Worm (Caenorhabditis elegans) whole organism, late embryonic: ENCODE measurements around the gene F18F11.4.

Source experiments
- C08G9.2 ChIP-seq: sonication (generic microtip); optimal IDR thresholded peaks from 2 replicates; lab custom pipeline; 2016; ENCODE audit warnings: mild to moderate bottlenecking, missing genetic modification characterization, moderate library complexity, missing compliant biosample characterization
- F13H6.1 ChIP-seq: sonication (generic microtip); optimal IDR thresholded peaks from 2 replicates; lab custom pipeline; 2016; ENCODE audit warnings: missing genetic modification characterization, missing compliant biosample characterization
- K02D7.2 ChIP-seq: sonication (generic microtip); optimal IDR thresholded peaks from 2 replicates; lab custom pipeline; 2017; ENCODE audit warnings: mild to moderate bottlenecking, missing genetic modification characterization, missing compliant biosample characterization
- K09A11.1 ChIP-seq: sonication (generic microtip); optimal IDR thresholded peaks from 2 replicates; lab custom pipeline; 2017; ENCODE audit warnings: antibody characterized with exemption, mild to moderate bottlenecking, missing genetic modification characterization, missing compliant biosample characterization; ENCODE audit not compliant: insufficient read depth
- ahr-1 ChIP-seq: sonication (generic microtip); optimal IDR thresholded peaks from 2 replicates; lab custom pipeline; 2016; ENCODE audit warnings: missing genetic modification characterization, missing compliant biosample characterization
- ama-1 ChIP-seq: fragments of 150-350 bp; optimal IDR thresholded peaks from 2 replicates; lab custom pipeline; 2014
- ceh-18 ChIP-seq: sonication (generic microtip); optimal IDR thresholded peaks from 2 replicates; lab custom pipeline; 2016; ENCODE audit warnings: missing genetic modification characterization, missing compliant biosample characterization
- ceh-19 ChIP-seq: fragments of 200-800 bp; sonication (Bioruptor generic); optimal IDR thresholded peaks from 2 replicates; lab custom pipeline; 2018; ENCODE audit warnings: mild to moderate bottlenecking, missing genetic modification characterization, missing compliant biosample characterization
- ceh-24 ChIP-seq: sonication (generic microtip); optimal IDR thresholded peaks from 2 replicates; lab custom pipeline; 2016; ENCODE audit warnings: mild to moderate bottlenecking, missing genetic modification characterization, missing compliant biosample characterization
- ceh-34 ChIP-seq: sonication (generic microtip); optimal IDR thresholded peaks from 2 replicates; lab custom pipeline; 2016; ENCODE audit warnings: mild to moderate bottlenecking, missing genetic modification characterization, missing compliant biosample characterization
- ceh-45 ChIP-seq: fragments of 200-800 bp; sonication (Bioruptor generic); IDR thresholded peaks from 2 replicates; pipeline ENCODE4 v1.3.6; 2022; ENCODE audit warnings: missing genetic modification reagents, missing genetic modification characterization, missing compliant biosample characterization
- ceh-48 ChIP-seq: sonication (generic microtip); optimal IDR thresholded peaks from 2 replicates; lab custom pipeline; 2016; ENCODE audit warnings: missing genetic modification characterization, inconsistent platforms, missing compliant biosample characterization
- ceh-6 ChIP-seq: fragments of 200-800 bp; sonication (Bioruptor generic); optimal IDR thresholded peaks from 2 replicates; lab custom pipeline; 2018; ENCODE audit warnings: mild to moderate bottlenecking, missing genetic modification characterization, missing compliant biosample characterization
- dmd-4 ChIP-seq: sonication (generic microtip); optimal IDR thresholded peaks from 2 replicates; lab custom pipeline; 2016; ENCODE audit warnings: borderline replicate concordance, missing genetic modification characterization, missing compliant biosample characterization
- elt-2 ChIP-seq: sonication (generic microtip); optimal IDR thresholded peaks from 2 replicates; lab custom pipeline; 2016; ENCODE audit warnings: missing genetic modification reagents, missing genetic modification characterization, missing compliant biosample characterization
- ets-4 ChIP-seq: sonication (generic microtip); optimal IDR thresholded peaks from 2 replicates; lab custom pipeline; 2016; ENCODE audit warnings: missing genetic modification characterization, missing compliant biosample characterization
- eyg-1 ChIP-seq: sonication (generic microtip); optimal IDR thresholded peaks from 2 replicates; lab custom pipeline; 2016; ENCODE audit warnings: missing genotype, missing genetic modification characterization, missing compliant biosample characterization
- fax-1 ChIP-seq: sonication (generic microtip); optimal IDR thresholded peaks from 2 replicates; lab custom pipeline; 2016; ENCODE audit warnings: missing genotype, missing genetic modification characterization, missing compliant biosample characterization
- fkh-10 ChIP-seq: fragments of 150-350 bp; optimal IDR thresholded peaks from 2 replicates; lab custom pipeline; 2014; ENCODE audit warnings: missing biosample characterization, missing genetic modification reagents, missing genetic modification characterization
- fkh-6 ChIP-seq: sonication (generic microtip); optimal IDR thresholded peaks from 2 replicates; lab custom pipeline; 2016; ENCODE audit warnings: missing genetic modification characterization, missing compliant biosample characterization
- gmeb-2 ChIP-seq: sonication (generic microtip); optimal IDR thresholded peaks from 2 replicates; lab custom pipeline; 2016; ENCODE audit warnings: missing genetic modification characterization, inconsistent platforms, missing compliant biosample characterization
- hlh-13 ChIP-seq: fragments of 200-800 bp; sonication (Bioruptor generic); optimal IDR thresholded peaks from 2 replicates; lab custom pipeline; 2018; ENCODE audit warnings: mild to moderate bottlenecking, missing genetic modification characterization, missing compliant biosample characterization
- hlh-15 ChIP-seq: sonication (generic microtip); optimal IDR thresholded peaks from 2 replicates; lab custom pipeline; 2016; ENCODE audit warnings: missing genetic modification characterization, missing compliant biosample characterization
- hlh-30 ChIP-seq: sonication (generic microtip); optimal IDR thresholded peaks from 2 replicates; lab custom pipeline; 2017; ENCODE audit warnings: antibody characterized with exemption, missing genetic modification characterization, missing compliant biosample characterization; ENCODE audit not compliant: insufficient read depth
- hlh-6 ChIP-seq: sonication (generic microtip); optimal IDR thresholded peaks from 2 replicates; lab custom pipeline; 2016; ENCODE audit warnings: missing genotype, missing genetic modification characterization, missing compliant biosample characterization
- lim-6 ChIP-seq: sonication (generic microtip); optimal IDR thresholded peaks from 2 replicates; lab custom pipeline; 2016; ENCODE audit warnings: missing genetic modification characterization, missing compliant biosample characterization
- madf-2 ChIP-seq: sonication (generic microtip); optimal IDR thresholded peaks from 2 replicates; lab custom pipeline; 2017; ENCODE audit warnings: missing genetic modification characterization, missing compliant biosample characterization
- mec-3 ChIP-seq: sonication (generic microtip); optimal IDR thresholded peaks from 2 replicates; lab custom pipeline; 2016; ENCODE audit warnings: borderline replicate concordance, missing genetic modification characterization, missing compliant biosample characterization
- nfya-1 ChIP-seq: sonication (generic microtip); optimal IDR thresholded peaks from 2 replicates; lab custom pipeline; 2017; ENCODE audit warnings: missing genetic modification characterization, mild to moderate bottlenecking, missing compliant biosample characterization, antibody characterized with exemption, moderate library complexity
- npax-4 ChIP-seq: sonication (generic microtip); optimal IDR thresholded peaks from 2 replicates; lab custom pipeline; 2016; ENCODE audit warnings: missing genetic modification characterization, missing compliant biosample characterization
- pha-4 ChIP-seq: fragments of 150-350 bp; optimal IDR thresholded peaks from 2 replicates; lab custom pipeline; 2018; ENCODE audit warnings: missing biosample characterization, missing genetic modification reagents, missing genetic modification characterization
- pqm-1 ChIP-seq: sonication (generic microtip); optimal IDR thresholded peaks from 2 replicates; lab custom pipeline; 2016; ENCODE audit warnings: missing genetic modification characterization, missing compliant biosample characterization
- ref-2 ChIP-seq: sonication (generic microtip); optimal IDR thresholded peaks from 2 replicates; lab custom pipeline; 2016; ENCODE audit warnings: missing genetic modification characterization, missing compliant biosample characterization
- rnt-1 ChIP-seq: sonication (generic microtip); optimal IDR thresholded peaks from 2 replicates; lab custom pipeline; 2016; ENCODE audit warnings: missing genetic modification characterization, missing compliant biosample characterization
- sdc-2 ChIP-seq: sonication (generic microtip); optimal IDR thresholded peaks from 2 replicates; lab custom pipeline; 2016; ENCODE audit warnings: missing genotype, missing genetic modification characterization, missing compliant biosample characterization
- sox-2 ChIP-seq: fragments of 200-800 bp; sonication (Bioruptor generic); IDR thresholded peaks from 2 replicates; pipeline ENCODE4 v1.3.6; 2022; ENCODE audit warnings: missing genetic modification reagents, missing genetic modification characterization, missing compliant biosample characterization
- tbx-7 ChIP-seq: sonication (generic microtip); optimal IDR thresholded peaks from 2 replicates; lab custom pipeline; 2016; ENCODE audit warnings: missing genotype, missing genetic modification characterization, missing compliant biosample characterization
- unc-42 ChIP-seq: sonication (generic microtip); optimal IDR thresholded peaks from 2 replicates; lab custom pipeline; 2016; ENCODE audit warnings: missing genotype, missing genetic modification characterization, missing compliant biosample characterization
- unc-86 ChIP-seq: sonication (generic microtip); optimal IDR thresholded peaks from 2 replicates; lab custom pipeline; 2016; ENCODE audit warnings: missing genetic modification characterization, missing compliant biosample characterization

F18F11.4 gene

ce11 chrIV:330523-330922, at the start of gene F18F11.4:
TSS of gene F18F11.4 (plus strand) at chrIV:330823.
- no peak for TF ChIP-seq ref-2 (tag; lab: Kevin White, UChicago)
- no peak for TF ChIP-seq rnt-1 (tag; lab: Kevin White, UChicago)
- no peak for TF ChIP-seq ceh-24
- TF ChIP-seq ceh-48 (tag; lab: Kevin White, UChicago), result no peak
- TF ChIP-seq lim-6, result no peak
- TF ChIP-seq fkh-6 (tag; lab: Kevin White, UChicago), result no peak
- TF ChIP-seq ceh-45 (GFP tag; lab: Robert Waterston, UW), result no peak
- no peak for TF ChIP-seq gmeb-2 (tag; lab: Kevin White, UChicago)
- TF ChIP-seq fkh-10, result no peak
- TF ChIP-seq unc-86 (tag; lab: Kevin White, UChicago), result no peak
- TF ChIP-seq ceh-18 (tag; lab: Kevin White, UChicago), result no peak
- TF ChIP-seq ceh-6 (GFP tag; lab: Kevin White, UChicago), result no peak
- no peak for TF ChIP-seq ceh-19 (GFP tag; lab: Kevin White, UChicago)
- TF ChIP-seq K02D7.2 (tag; lab: Kevin White, UChicago), result no peak
- no peak for TF ChIP-seq K09A11.1
- TF ChIP-seq ahr-1 (tag; lab: Kevin White, UChicago), result no peak
- no peak for TF ChIP-seq sox-2
- TF ChIP-seq, all 69 proteins: peak for 0

ce11 chrIV:282008-282407, 48.6 kb upstream of the F18F11.4 start:
- TF ChIP-seq mec-3 (tag; lab: Kevin White, UChicago), result no peak
- TF ChIP-seq pha-4, result no peak
- no peak for TF ChIP-seq F13H6.1 (tag; lab: Kevin White, UChicago)
- TF ChIP-seq ceh-34, result no peak
- no peak for TF ChIP-seq pqm-1
- no peak for TF ChIP-seq madf-2 (tag; lab: Kevin White, UChicago)
- no peak for TF ChIP-seq hlh-6 (tag; lab: Kevin White, UChicago)
- no peak for TF ChIP-seq ceh-24
- TF ChIP-seq hlh-30 (tag; lab: Kevin White, UChicago), result no peak
- no peak for TF ChIP-seq fkh-10
- TF ChIP-seq K09A11.1, result no peak
- no peak for TF ChIP-seq hlh-13 (GFP tag; lab: Kevin White, UChicago)
- TF ChIP-seq sdc-2 (tag; lab: Kevin White, UChicago), result no peak
- TF ChIP-seq nfya-1, result no peak
- no peak for TF ChIP-seq ref-2 (tag; lab: Kevin White, UChicago)
- TF ChIP-seq ama-1 (lab: Kevin White, UChicago), result no peak
- TF ChIP-seq, all 69 proteins: peak for 0

ce11 chrIV:283347-283746, 47.3 kb upstream of the F18F11.4 start, which contains the start of gene best-19:
TSS of gene best-19 (plus strand) at chrIV:283647.
- TF ChIP-seq npax-4 (no peak), unc-42 (peak; percentile 52)

ce11 chrIV:288027-288426, 42.6 kb upstream of the F18F11.4 start, which contains the start of gene T21D12.14:
TSS of gene T21D12.14 (minus strand) at chrIV:288127.
- TF ChIP-seq npax-4 (no peak), sdc-2 (tag; lab: Kevin White, UChicago) (no peak), dmd-4 (no peak), ahr-1 (tag; lab: Kevin White, UChicago) (no peak), hlh-15 (tag; lab: Kevin White, UChicago) (no peak), ets-4 (tag; lab: Kevin White, UChicago) (no peak), madf-2 (tag; lab: Kevin White, UChicago) (no peak), pha-4 (no peak), C08G9.2 (no peak), fax-1 (no peak), eyg-1 (tag; lab: Kevin White, UChicago) (no peak), hlh-13 (GFP tag; lab: Kevin White, UChicago) (no peak), unc-42 (no peak), elt-2 (tag; lab: Kevin White, UChicago) (no peak), tbx-7 (tag; lab: Kevin White, UChicago) (no peak), sox-2 (no peak)
